Worm (Caenorhabditis elegans): ENCODE data around the gene R12B2.8.

The R12B2.8 gene

ce11 chrIII:5871760-5872159, 48.0 kb downstream of the R12B2.8 start, which contains the start of the genes F01F1.11 and F01F1.3 (continued):
- TF ChIP-seq mep-1 (tag; optimal IDR thresholded peaks at IDR 0.05) (peak; percentile 57), rbr-2 (tag; optimal IDR thresholded peaks at IDR 0.05) (peak; percentile 44), tra-1 (GFP tag; IDR thresholded peaks at IDR 0.05) (0 out of 2 replicates have a peak, but pooled peaks have one; percentile 40), nhr-48 (tag; optimal IDR thresholded peaks at IDR 0.05) (peak; percentile 9), Y48G9A.11 (GFP tag; IDR thresholded peaks at IDR 0.05) (peak; percentile 72), F37D6.2 (tag; optimal IDR thresholded peaks at IDR 0.05) (peak; percentile 30), dpl-1 (GFP tag; optimal IDR thresholded peaks at IDR 0.05) (peak; percentile 98), F49E8.2 (tag; optimal IDR thresholded peaks at IDR 0.05; ENCODE audit: borderline replicate concordance) (peak; percentile 14), dmd-6 (GFP tag; IDR thresholded peaks at IDR 0.05) (peak; percentile 71), F44E2.7 (GFP tag; IDR thresholded peaks at IDR 0.05) (no peak), F26F4.8 (GFP tag; conservative IDR thresholded peaks at IDR 0.05) (no peak), unc-62 (GFP tag; optimal IDR thresholded peaks at IDR 0.05 in 1 of 2) (no peak), unc-62 (tag; optimal IDR thresholded peaks at IDR 0.05) (no peak), R02D3.7 (tag; optimal IDR thresholded peaks at IDR 0.05) (no peak), T26A8.4 (GFP tag; IDR thresholded peaks at IDR 0.05) (peak; percentile 50; the same call in 1 of the 2 replicates), lin-39 (tag; optimal IDR thresholded peaks at IDR 0.05) (no peak), hif-1 (tag; optimal IDR thresholded peaks at IDR 0.05) (peak in 1 of 2 experiments; percentile 90), dmd-9 (GFP tag; IDR thresholded peaks at IDR 0.05) (peak; percentile 77; the same call in 1 of the 2 replicates), nhr-10 (tag; optimal IDR thresholded peaks at IDR 0.05) (no peak), madf-9 (GFP tag; conservative IDR thresholded peaks at IDR 0.05) (peak; percentile 76)

- TF ChIP-seq unc-62 (GFP tag; optimal IDR thresholded peaks at IDR 0.05 in 1 of 2) (peak in 1 of 2 experiments; percentile 87), unc-62 (tag; optimal IDR thresholded peaks at IDR 0.05) (no peak), mxl-2 (GFP tag; conservative IDR thresholded peaks at IDR 0.05) (no peak), egl-27 (tag; optimal IDR thresholded peaks at IDR 0.05) (no peak), zip-2 (tag; optimal IDR thresholded peaks at IDR 0.05) (no peak)
These were observed 48.6 kb downstream of the R12B2.8 start for ce11 chrIII:5872288-5872687.

ce11 chrIII:5874263-5874662, 50.5 kb downstream of the R12B2.8 start:
- TF ChIP-seq ama-1 (optimal IDR thresholded peaks at IDR 0.05) (peak; percentile 66), dpl-1 (GFP tag; optimal IDR thresholded peaks at IDR 0.05) (peak; percentile 11), pqm-1 (tag; optimal IDR thresholded peaks at IDR 0.05) (no peak), attf-4 (tag; optimal IDR thresholded peaks at IDR 0.05) (no peak), vab-7 (GFP tag; IDR thresholded peaks at IDR 0.05) (no peak), fkh-10 (GFP tag; optimal IDR thresholded peaks at IDR 0.05) (no peak), unc-62 (GFP tag; optimal IDR thresholded peaks at IDR 0.05 in 1 of 2) (peak in 1 of 2 experiments; percentile 98), unc-62 (tag; optimal IDR thresholded peaks at IDR 0.05) (no peak), ctbp-1 (GFP tag; IDR thresholded peaks at IDR 0.05) (no peak), mxl-2 (GFP tag; conservative IDR thresholded peaks at IDR 0.05) (no peak), nhr-28 (tag; optimal IDR thresholded peaks at IDR 0.05) (no peak), Y5F2A.4 (GFP tag; optimal IDR thresholded peaks at IDR 0.05) (peak; percentile 37), mxl-3 (GFP tag; optimal IDR thresholded peaks at IDR 0.05) (no peak), hmg-1.1 (GFP tag; IDR thresholded peaks at IDR 0.05) (no peak), ceh-82 (tag; optimal IDR thresholded peaks at IDR 0.05) (no peak), F10B5.3 (tag; optimal IDR thresholded peaks at IDR 0.05) (no peak), daf-12 (tag; optimal IDR thresholded peaks at IDR 0.05) (no peak), spr-3 (GFP tag; optimal IDR thresholded peaks at IDR 0.05) (no peak), dmd-6 (GFP tag; IDR thresholded peaks at IDR 0.05) (peak; percentile 58), mdl-1 (tag; optimal IDR thresholded peaks at IDR 0.05) (peak in 1 of 2 experiments; percentile 31), F26F4.8 (GFP tag; conservative IDR thresholded peaks at IDR 0.05) (no peak), dmd-8 (GFP tag; IDR thresholded peaks at IDR 0.05) (no peak), snpc-4 (tag; optimal IDR thresholded peaks at IDR 0.05) (no peak), daf-16 (GFP tag; optimal IDR thresholded peaks at IDR 0.05) (no peak), daf-16 (tag; optimal IDR thresholded peaks at IDR 0.05) (peak; percentile 58), spr-1 (tag; optimal IDR thresholded peaks at IDR 0.05) (peak; percentile 22), zag-1 (tag; optimal IDR thresholded peaks at IDR 0.05) (no peak), zip-11 (GFP tag; IDR thresholded peaks at IDR 0.05) (no peak), ZK546.5 (tag; optimal IDR thresholded peaks at IDR 0.05) (no peak), nhr-6 (tag; optimal IDR thresholded peaks at IDR 0.05) (no peak), egl-27 (tag; optimal IDR thresholded peaks at IDR 0.05) (no peak), dve-1 (tag; optimal IDR thresholded peaks at IDR 0.05; ENCODE audit: insufficient read depth) (peak; percentile 96), daf-8 (GFP tag; IDR thresholded peaks at IDR 0.05) (no peak)

All from whole organism, L4 larva.